Fruit fly (Drosophila melanogaster) whole organism, prepupa: ENCODE measurements around the gene dmrt93B.

ENCODE experiments used
- CG11902 ChIP-seq: fragments of 200-800 bp; sonication (Bioruptor generic); optimal IDR thresholded peaks from 3 replicates; lab custom pipeline; 2016; ENCODE audit warnings: missing biosample characterization, missing genetic modification characterization
- CG4318 ChIP-seq: fragments of 200-800 bp; sonication (Bioruptor generic); optimal IDR thresholded peaks from 3 replicates; lab custom pipeline; 2017; ENCODE audit warnings: missing biosample characterization, mild to moderate bottlenecking, missing genetic modification characterization
- CG6808 ChIP-seq: fragments of 200-800 bp; sonication (Bioruptor generic); optimal IDR thresholded peaks from 3 replicates; lab custom pipeline; 2017; ENCODE audit warnings: missing biosample characterization, missing genetic modification characterization, mild to moderate bottlenecking, moderate library complexity, missing genetic modification reagents
- CG6854 ChIP-seq: fragments of 200-800 bp; sonication (Bioruptor generic); optimal IDR thresholded peaks from 2 replicates; lab custom pipeline; 2017; ENCODE audit warnings: missing biosample characterization, mild to moderate bottlenecking, missing genetic modification characterization
- CG9139 ChIP-seq: fragments of 200-800 bp; sonication (Bioruptor generic); optimal IDR thresholded peaks from 3 replicates; lab custom pipeline; 2017; ENCODE audit warnings: missing biosample characterization, mild to moderate bottlenecking, missing genetic modification characterization
- Hr39 ChIP-seq: fragments of 200-800 bp; sonication (Bioruptor generic); optimal IDR thresholded peaks from 2 replicates; lab custom pipeline; 2016; ENCODE audit warnings: missing biosample characterization, missing genetic modification characterization
- Sox102F ChIP-seq: fragments of 200-800 bp; sonication (Bioruptor generic); optimal IDR thresholded peaks from 2 replicates; lab custom pipeline; 2016; ENCODE audit warnings: missing biosample characterization, mild to moderate bottlenecking, missing genetic modification characterization
- dsx ChIP-seq: fragments of 200-800 bp; optimal IDR thresholded peaks from 3 replicates; lab custom pipeline; 2019; ENCODE audit warnings: missing biosample characterization, mild to moderate bottlenecking, missing genetic modification characterization, moderate library complexity; ENCODE audit not compliant: poor library complexity, severe bottlenecking
- esn ChIP-seq: fragments of 200-800 bp; sonication (Bioruptor generic); optimal IDR thresholded peaks from 2 replicates; lab custom pipeline; 2016; ENCODE audit warnings: missing biosample characterization, mild to moderate bottlenecking, missing genetic modification characterization, moderate library complexity

- no peak for TF ChIP-seq CG4318 (GFP tag; lab: Kevin White, UChicago)
- no peak for TF ChIP-seq Sox102F (GFP tag; lab: Kevin White, UChicago)
- no peak for TF ChIP-seq CG9139 (GFP tag; lab: Kevin White, UChicago)
- TF ChIP-seq CG11902: peak; percentile 66
- TF ChIP-seq CG6808 (GFP tag; lab: Kevin White, UChicago): peak; percentile 78
- peak; percentile 69 for TF ChIP-seq dsx (GFP tag; lab: Kevin White, UChicago)
- TF ChIP-seq CG6854 (GFP tag; lab: Kevin White, UChicago): peak; percentile 34
- peak; percentile 82 for TF ChIP-seq Hr39 (GFP tag; lab: Kevin White, UChicago)
- peak; percentile 90 for TF ChIP-seq esn (GFP tag; lab: Kevin White, UChicago)
Measured at dm6 chr3R:21097631-21098117, 23.9 kb downstream of the dmrt93B start, which contains the start of gene RhoGAP93B.
